Fruit fly (Drosophila melanogaster) whole organism, embryonic: ENCODE measurements around the gene c12.2.
A peak's percentile ranks its signal among the peaks of the same experiment; 100 is the strongest.

ENCODE experiments used
- Atf6 ChIP-seq: fragments of 200-800 bp; sonication (Bioruptor generic); IDR thresholded peaks from 2 replicates; pipeline ENCODE4 v1.3.6; 2022; ENCODE audit warnings: missing biosample characterization, missing genetic modification characterization
- B-H1 ChIP-seq: fragments of 200-800 bp; sonication (Bioruptor generic); IDR thresholded peaks from 3 replicates; pipeline ENCODE4 v1.3.6; 2022; ENCODE audit warnings: missing biosample characterization, missing genetic modification characterization
- Blimp-1 ChIP-seq: fragments of 200-800 bp; sonication (Bioruptor generic); optimal IDR thresholded peaks from 3 replicates; lab custom pipeline; 2018; ENCODE audit warnings: missing biosample characterization, missing genetic modification characterization, mild to moderate bottlenecking, moderate library complexity, missing genetic modification reagents
- CG10431 ChIP-seq: fragments of 200-800 bp; sonication (Bioruptor generic); optimal IDR thresholded peaks from 3 replicates; lab custom pipeline; 2018; ENCODE audit warnings: missing biosample characterization, mild to moderate bottlenecking, missing genetic modification characterization
- CG12071 ChIP-seq: fragments of 200-800 bp; sonication (Bioruptor generic); optimal IDR thresholded peaks from 3 replicates; lab custom pipeline; 2018; ENCODE audit warnings: missing biosample characterization, mild to moderate bottlenecking, missing genetic modification characterization
- CG12219 ChIP-seq: fragments of 200-800 bp; sonication (Bioruptor generic); optimal IDR thresholded peaks from 3 replicates; lab custom pipeline; 2018; ENCODE audit warnings: missing biosample characterization, mild to moderate bottlenecking, missing genetic modification characterization
- CG14965 ChIP-seq: fragments of 200-800 bp; sonication (Bioruptor generic); optimal IDR thresholded peaks from 2 replicates; lab custom pipeline; 2016; ENCODE audit warnings: missing biosample characterization, missing genetic modification characterization, borderline replicate concordance
- CG15479 ChIP-seq: fragments of 200-800 bp; sonication (Bioruptor generic); optimal IDR thresholded peaks from 3 replicates; lab custom pipeline; 2019; ENCODE audit warnings: missing biosample characterization, mild to moderate bottlenecking, missing genetic modification characterization, moderate library complexity
- CG15601 ChIP-seq: fragments of 200-800 bp; sonication (Bioruptor generic); optimal IDR thresholded peaks from 3 replicates; lab custom pipeline; 2019; ENCODE audit warnings: missing biosample characterization, mild to moderate bottlenecking, missing genetic modification characterization, moderate library complexity
- CG18764 ChIP-seq: fragments of 200-800 bp; sonication (Bioruptor generic); optimal IDR thresholded peaks from 3 replicates; lab custom pipeline; 2016; ENCODE audit warnings: missing biosample characterization, missing genetic modification characterization
- CG30403 ChIP-seq: fragments of 200-800 bp; sonication (Bioruptor generic); optimal IDR thresholded peaks from 3 replicates; lab custom pipeline; 2016; ENCODE audit warnings: missing biosample characterization, missing genetic modification characterization
- CG34376 ChIP-seq: fragments of 200-800 bp; sonication (Bioruptor generic); optimal IDR thresholded peaks from 2 replicates; lab custom pipeline; 2018; ENCODE audit warnings: missing biosample characterization, mild to moderate bottlenecking, missing genetic modification characterization
- CG3847 ChIP-seq: fragments of 200-800 bp; sonication (Bioruptor generic); IDR thresholded peaks from 2 replicates; pipeline ENCODE4 v1.3.6; 2022; ENCODE audit warnings: missing biosample characterization, missing genetic modification characterization
- CG4854 ChIP-seq: fragments of 200-800 bp; sonication (Bioruptor generic); optimal IDR thresholded peaks from 2 replicates; lab custom pipeline; 2016; ENCODE audit warnings: missing biosample characterization, missing genetic modification characterization, inconsistent platforms
- CG5180 ChIP-seq: fragments of 200-800 bp; sonication (Bioruptor generic); optimal IDR thresholded peaks from 3 replicates; lab custom pipeline; 2017; ENCODE audit warnings: missing biosample characterization, missing genetic modification characterization, mild to moderate bottlenecking, moderate library complexity, missing genetic modification reagents
- CG7786 ChIP-seq: fragments of 200-800 bp; sonication (Bioruptor generic); optimal IDR thresholded peaks from 2 replicates; lab custom pipeline; 2016; ENCODE audit warnings: missing biosample characterization, missing genetic modification characterization
- CG8281 ChIP-seq: fragments of 200-800 bp; sonication (Bioruptor generic); optimal IDR thresholded peaks from 2 replicates; lab custom pipeline; 2018; ENCODE audit warnings: missing biosample characterization, mild to moderate bottlenecking, missing genetic modification characterization, moderate library complexity
- CG9609 ChIP-seq: fragments of 200-800 bp; sonication (Bioruptor generic); optimal IDR thresholded peaks from 3 replicates; lab custom pipeline; 2016; ENCODE audit warnings: missing biosample characterization, missing genetic modification characterization
- CG9817 ChIP-seq: fragments of 200-800 bp; sonication (Bioruptor generic); optimal IDR thresholded peaks from 2 replicates; lab custom pipeline; 2018; ENCODE audit warnings: missing biosample characterization, mild to moderate bottlenecking, missing genetic modification characterization, moderate library complexity
- CG9876 ChIP-seq: fragments of 200-800 bp; sonication (Bioruptor generic); optimal IDR thresholded peaks from 2 replicates; lab custom pipeline; 2016; ENCODE audit warnings: missing biosample characterization, missing genetic modification characterization
- CTCF ChIP-seq: fragments of 200-800 bp; sonication (Bioruptor generic); optimal IDR thresholded peaks from 2 replicates; lab custom pipeline; 2017; ENCODE audit warnings: missing biosample characterization, mild to moderate bottlenecking, missing genetic modification characterization, moderate library complexity
- Camta ChIP-seq: fragments of 200-800 bp; sonication (Bioruptor generic); optimal IDR thresholded peaks from 2 replicates; lab custom pipeline; 2016; ENCODE audit warnings: missing biosample characterization, missing genetic modification characterization
- D19A ChIP-seq: fragments of 200-800 bp; optimal IDR thresholded peaks from 3 replicates; lab custom pipeline; 2019; ENCODE audit warnings: missing biosample characterization, mild to moderate bottlenecking, missing genetic modification characterization, moderate library complexity
- Dip3 ChIP-seq: fragments of 200-800 bp; sonication (Bioruptor generic); optimal IDR thresholded peaks from 3 replicates; lab custom pipeline; 2016; ENCODE audit warnings: missing biosample characterization, missing genetic modification characterization
- H15 ChIP-seq: fragments of 200-800 bp; sonication (Bioruptor generic); IDR thresholded peaks from 3 replicates; pipeline ENCODE4 v1.3.6; 2022; ENCODE audit warnings: missing biosample characterization, missing genetic modification characterization
- HmgZ ChIP-seq: fragments of 200-800 bp; sonication (Bioruptor generic); optimal IDR thresholded peaks from 2 replicates; lab custom pipeline; 2018; ENCODE audit warnings: missing biosample characterization, mild to moderate bottlenecking, missing genetic modification characterization
- Hmr ChIP-seq: fragments of 200-800 bp; sonication (Bioruptor generic); optimal IDR thresholded peaks from 3 replicates; lab custom pipeline; 2017; ENCODE audit warnings: mild to moderate bottlenecking, missing biosample characterization, missing genetic modification reagents, missing genetic modification characterization
- Jarid2 ChIP-seq: fragments of 200-800 bp; sonication (Bioruptor generic); optimal IDR thresholded peaks from 3 replicates; lab custom pipeline; 2017; ENCODE audit warnings: mild to moderate bottlenecking, missing biosample characterization, missing genetic modification reagents, missing genetic modification characterization
- Neu2 ChIP-seq: fragments of 200-800 bp; sonication (Bioruptor generic); optimal IDR thresholded peaks from 3 replicates; lab custom pipeline; 2016; ENCODE audit warnings: missing biosample characterization, missing genetic modification characterization, borderline replicate concordance
- Sry-β ChIP-seq: fragments of 200-800 bp; sonication (Bioruptor generic); optimal IDR thresholded peaks from 2 replicates; lab custom pipeline; 2018; ENCODE audit warnings: missing biosample characterization, mild to moderate bottlenecking, missing genetic modification characterization, moderate library complexity
- Usf ChIP-seq: fragments of 200-800 bp; sonication (Bioruptor generic); optimal IDR thresholded peaks from 2 replicates; lab custom pipeline; 2017; ENCODE audit warnings: missing genotype, missing biosample characterization, missing genetic modification characterization
- bowl ChIP-seq: fragments of 200-800 bp; sonication (Bioruptor generic); IDR thresholded peaks from 2 replicates; pipeline ENCODE4 v1.3.6; 2022; ENCODE audit warnings: missing biosample characterization, missing genetic modification characterization
- caup ChIP-seq: fragments of 200-800 bp; sonication (Bioruptor generic); optimal IDR thresholded peaks from 3 replicates; lab custom pipeline; 2017; ENCODE audit warnings: missing biosample characterization, mild to moderate bottlenecking, missing genetic modification characterization, moderate library complexity; ENCODE audit not compliant: severe bottlenecking
- chinmo ChIP-seq: fragments of 200-800 bp; sonication (Bioruptor generic); IDR thresholded peaks from 4 replicates; pipeline ENCODE4 v1.3.6; 2022; ENCODE audit warnings: missing biosample characterization, missing genetic modification characterization; ENCODE audit not compliant: partially characterized antibody
- corto ChIP-seq: fragments of 200-800 bp; sonication (Bioruptor generic); optimal IDR thresholded peaks from 2 replicates; lab custom pipeline; 2016; ENCODE audit warnings: missing biosample characterization, mild to moderate bottlenecking, missing genetic modification characterization, moderate library complexity
- dm ChIP-seq: fragments of 200-800 bp; sonication (Bioruptor generic); optimal IDR thresholded peaks from 3 replicates; lab custom pipeline; 2016; ENCODE audit warnings: missing biosample characterization, missing genetic modification characterization
- dpn ChIP-seq, 2 experiments: fragments of 200-800 bp; sonication (Bioruptor generic); optimal IDR thresholded peaks; 3 replicates each; lab custom pipeline; 2016; ENCODE audit warnings: missing biosample characterization in 2 of 2, missing genetic modification characterization in 2 of 2
- insv ChIP-seq, 2 experiments: fragments of 200-800 bp; sonication (Bioruptor generic); optimal IDR thresholded peaks; 3 replicates each; lab custom pipeline; 2016 to 2018; ENCODE audit warnings: missing biosample characterization in 2 of 2, missing genetic modification characterization in 2 of 2
- p53 ChIP-seq: fragments of 200-800 bp; sonication (Bioruptor generic); optimal IDR thresholded peaks from 2 replicates; lab custom pipeline; 2016; ENCODE audit warnings: missing biosample characterization, missing genetic modification characterization
- pros ChIP-seq: fragments of 200-800 bp; sonication (Bioruptor generic); optimal IDR thresholded peaks from 3 replicates; lab custom pipeline; 2019; ENCODE audit warnings: missing biosample characterization, mild to moderate bottlenecking, missing genetic modification characterization, moderate library complexity
- scrt ChIP-seq: fragments of 200-800 bp; sonication (Bioruptor generic); optimal IDR thresholded peaks from 2 replicates; lab custom pipeline; 2018; ENCODE audit warnings: missing biosample characterization, mild to moderate bottlenecking, missing genetic modification characterization, moderate library complexity
- seq ChIP-seq: fragments of 200-800 bp; sonication (Bioruptor generic); IDR thresholded peaks from 2 replicates; pipeline ENCODE4 v1.3.6; 2022; ENCODE audit warnings: missing biosample characterization, missing genetic modification characterization
- slou ChIP-seq: fragments of 200-800 bp; sonication (Bioruptor generic); optimal IDR thresholded peaks from 3 replicates; lab custom pipeline; 2016; ENCODE audit warnings: missing biosample characterization, missing genetic modification characterization
- slp2 ChIP-seq: fragments of 200-800 bp; sonication (Bioruptor generic); optimal IDR thresholded peaks from 2 replicates; lab custom pipeline; 2016; ENCODE audit warnings: missing biosample characterization, missing genetic modification characterization
- so ChIP-seq: fragments of 200-800 bp; sonication (Bioruptor generic); IDR thresholded peaks from 3 replicates; pipeline ENCODE4 v1.3.6; 2022; ENCODE audit warnings: missing biosample characterization, missing genetic modification characterization
- sug ChIP-seq: fragments of 200-800 bp; optimal IDR thresholded peaks from 2 replicates; lab custom pipeline; 2019; ENCODE audit warnings: missing biosample characterization, mild to moderate bottlenecking, missing genetic modification characterization, moderate library complexity
- tin ChIP-seq: fragments of 200-800 bp; sonication (Bioruptor generic); optimal IDR thresholded peaks from 3 replicates; lab custom pipeline; 2016; ENCODE audit warnings: missing biosample characterization, missing genetic modification characterization
- toy ChIP-seq: fragments of 200-800 bp; sonication (Bioruptor generic); IDR thresholded peaks from 2 replicates; pipeline ENCODE4 v1.3.6; 2022; ENCODE audit warnings: missing biosample characterization, missing genetic modification characterization

c12.2 gene

dm6 chrX:9343480-9344477 lies 24.6 kb downstream of the c12.2 start (continued):
- TF ChIP-seq p53 (no peak), Dip3 (GFP tag; lab: Kevin White, UChicago) (peak; percentile 82), CG5180 (GFP tag; lab: Kevin White, UChicago) (no peak), tin (GFP tag; lab: Kevin White, UChicago) (peak; percentile 36), CG7786 (GFP tag; lab: Kevin White, UChicago) (peak; percentile 72), CG15601 (tag; lab: Kevin White, UChicago) (no peak), dpn (GFP tag; optimal IDR thresholded peaks at IDR 0.05; lab: Kevin White, UChicago) (peak; percentile 65 to 68), Neu2 (GFP tag; lab: Kevin White, UChicago) (no peak), B-H1 (peak; percentile 45; the same call in 1 of the 3 replicates), dm (no peak), HmgZ (peak; percentile 56), slp2 (no peak), Jarid2 (peak; percentile 36), pros (GFP tag; lab: Kevin White, UChicago) (no peak), CG10431 (no peak), seq (GFP tag; lab: Robert Waterston, UW) (peak; percentile 80), Blimp-1 (peak; percentile 32), so (GFP tag; lab: Robert Waterston, UW) (peak; percentile 74), CG12219 (GFP tag; lab: Kevin White, UChicago) (peak; percentile 71)

DNA sequence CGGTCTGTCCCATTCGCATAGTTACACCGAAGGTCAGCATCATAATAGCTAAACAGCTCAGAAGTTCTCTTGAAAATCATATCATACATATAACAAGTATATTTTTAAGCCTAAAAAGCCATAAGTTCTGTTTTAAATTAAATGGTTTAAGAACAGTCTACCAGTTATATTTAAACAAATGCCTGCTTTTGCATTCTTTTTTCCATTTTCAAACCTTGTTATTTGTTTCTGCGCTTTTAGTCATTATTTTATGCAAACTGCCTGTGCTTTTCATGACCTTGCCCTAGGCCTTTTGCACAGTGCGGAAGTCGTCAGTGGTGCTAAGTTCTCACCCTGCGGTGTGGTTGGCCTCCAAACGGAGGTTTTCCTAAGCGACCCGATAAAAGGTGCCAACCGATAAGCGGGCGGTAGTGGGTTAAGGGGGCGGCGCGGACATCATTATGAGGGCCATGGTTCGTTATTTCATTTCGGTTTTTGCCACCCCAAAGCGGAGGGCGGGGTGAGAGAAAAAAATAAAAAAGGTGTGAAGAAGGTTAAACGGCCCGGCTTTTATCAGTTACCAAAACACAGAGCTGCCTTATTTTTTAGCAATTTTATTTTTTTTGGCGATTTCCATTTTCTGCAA lies 25.4 kb downstream of the c12.2 start:
- peak; percentile 21 for TF ChIP-seq Camta
- TF ChIP-seq CG9817: peak; percentile 60
- TF ChIP-seq CG9609 (GFP tag; lab: Kevin White, UChicago): peak; percentile 29
- peak; percentile 58 for TF ChIP-seq CG34376
- TF ChIP-seq CG15479 (GFP tag; lab: Kevin White, UChicago): no peak
- peak; percentile 71 for TF ChIP-seq CG30403
- no peak for TF ChIP-seq bowl (GFP tag; lab: Robert Waterston, UW)
- 0 out of 2 replicates have a peak, but pooled peaks have one; percentile 22 for TF ChIP-seq toy (GFP tag; lab: Robert Waterston, UW)
- TF ChIP-seq sug (tag; lab: Kevin White, UChicago): peak; percentile 67
- TF ChIP-seq Usf (GFP tag; lab: Kevin White, UChicago): peak; percentile 55
- no peak for TF ChIP-seq Atf6 (GFP tag; lab: Robert Waterston, UW)
- no peak for TF ChIP-seq chinmo (GFP tag; lab: Robert Waterston, UW)
- TF ChIP-seq CTCF: no peak
- no peak for TF ChIP-seq insv (GFP tag; optimal IDR thresholded peaks at IDR 0.05; lab: Kevin White, UChicago)
- peak; percentile 56 for TF ChIP-seq CG3847 (GFP tag; lab: Robert Waterston, UW)
- TF ChIP-seq CG4854: no peak
- TF ChIP-seq CG18764 (GFP tag; lab: Kevin White, UChicago): peak; percentile 14
- no peak for TF ChIP-seq Sry-β (GFP tag; lab: Kevin White, UChicago)
- peak; percentile 29 for TF ChIP-seq corto
- peak; percentile 9 for TF ChIP-seq D19A (tag; lab: Kevin White, UChicago)
- peak; percentile 56 for TF ChIP-seq scrt (GFP tag; lab: Kevin White, UChicago)
- no peak for TF ChIP-seq CG8281
- TF ChIP-seq slou: no peak
- peak; percentile 56 for TF ChIP-seq CG12071 (GFP tag; lab: Kevin White, UChicago)
- TF ChIP-seq Hmr (GFP tag; lab: Kevin White, UChicago): peak; percentile 79
- no peak for TF ChIP-seq H15
- no peak for TF ChIP-seq CG9876 (GFP tag; lab: Kevin White, UChicago)
- TF ChIP-seq CG14965 (GFP tag; lab: Kevin White, UChicago): no peak
- TF ChIP-seq caup: peak; percentile 77
